Fruit fly (Drosophila melanogaster): ENCODE data around the gene ATPsyngamma.

dm6 chr3R:29778985-29779298, 30.0 kb upstream of the ATPsyngamma start:
- no peak for TF ChIP-seq CG8478 (optimal IDR thresholded peaks at IDR 0.05)
- TF ChIP-seq CTCF (optimal IDR thresholded peaks at IDR 0.05), result no peak

All from S2 (cell line).